Fruit fly (Drosophila melanogaster) whole organism, pupa: ENCODE results near the gene zld.

ENCODE experiments used
- CG17806 ChIP-seq: fragments of 200-800 bp; sonication (Bioruptor generic); optimal IDR thresholded peaks from 2 replicates; lab custom pipeline; 2018; ENCODE audit warnings: missing biosample characterization, mild to moderate bottlenecking, missing genetic modification characterization, moderate library complexity
- D1 ChIP-seq: fragments of 200-800 bp; sonication (Bioruptor generic); optimal IDR thresholded peaks from 2 replicates; lab custom pipeline; 2018; ENCODE audit warnings: missing biosample characterization, mild to moderate bottlenecking, missing genetic modification characterization, moderate library complexity
- gl ChIP-seq: fragments of 200-800 bp; sonication (Bioruptor generic); optimal IDR thresholded peaks from 2 replicates; lab custom pipeline; 2018; ENCODE audit warnings: missing biosample characterization, mild to moderate bottlenecking, missing genetic modification characterization

DNA sequence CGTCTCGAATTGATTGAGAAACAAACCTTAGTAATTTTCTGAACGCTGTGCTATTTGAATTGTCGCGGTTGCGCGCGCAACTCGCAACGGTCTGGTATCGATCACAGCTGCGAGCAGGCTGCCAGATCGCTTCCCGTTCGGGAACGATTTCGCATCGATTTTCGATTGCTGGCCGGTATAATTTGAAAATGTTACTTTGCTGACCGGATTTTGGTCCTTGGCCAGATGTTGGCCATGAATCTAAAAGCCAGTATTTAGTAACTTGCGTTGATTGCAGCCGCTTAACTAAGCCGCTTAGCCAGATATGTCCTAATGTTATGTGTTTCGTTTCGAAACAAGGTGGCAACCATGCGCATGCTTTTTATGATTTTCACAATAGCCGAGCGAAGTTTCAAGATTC, 34.8 kb downstream of the zld start:
- TF ChIP-seq gl (tag; lab: Kevin White, UChicago) (no peak), D1 (tag; lab: Kevin White, UChicago) (no peak), CG17806 (no peak)
